Worm (Caenorhabditis elegans): ENCODE results near the gene metl-2.

The metl-2 gene

DNA sequence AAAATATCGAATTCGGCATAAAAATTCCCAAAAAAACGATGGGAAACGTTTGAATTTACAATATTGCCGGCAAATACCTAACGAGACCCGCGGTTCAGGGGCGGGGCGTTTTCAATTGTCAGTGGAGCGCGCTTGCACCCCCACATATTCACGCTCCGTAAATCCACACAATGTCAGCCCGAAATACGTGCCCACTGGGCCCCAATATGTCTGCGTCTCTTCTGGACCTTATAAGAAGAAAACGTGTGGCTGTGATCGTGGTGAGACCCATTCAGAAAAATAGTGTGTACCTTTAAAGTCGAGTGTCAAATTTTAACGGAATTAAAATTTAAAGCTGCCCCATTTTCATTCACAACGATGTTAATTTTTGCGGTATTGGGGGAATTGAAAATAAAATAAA lies 34.8 kb downstream of the metl-2 start:
- TF ChIP-seq cnd-1 (tag; optimal IDR thresholded peaks at IDR 0.05) (no peak), mep-1 (tag; optimal IDR thresholded peaks at IDR 0.05) (peak; percentile 10), lin-13 (tag; optimal IDR thresholded peaks at IDR 0.05) (peak; percentile 42), unc-62 (GFP tag; optimal IDR thresholded peaks at IDR 0.05) (no peak)

DNA sequence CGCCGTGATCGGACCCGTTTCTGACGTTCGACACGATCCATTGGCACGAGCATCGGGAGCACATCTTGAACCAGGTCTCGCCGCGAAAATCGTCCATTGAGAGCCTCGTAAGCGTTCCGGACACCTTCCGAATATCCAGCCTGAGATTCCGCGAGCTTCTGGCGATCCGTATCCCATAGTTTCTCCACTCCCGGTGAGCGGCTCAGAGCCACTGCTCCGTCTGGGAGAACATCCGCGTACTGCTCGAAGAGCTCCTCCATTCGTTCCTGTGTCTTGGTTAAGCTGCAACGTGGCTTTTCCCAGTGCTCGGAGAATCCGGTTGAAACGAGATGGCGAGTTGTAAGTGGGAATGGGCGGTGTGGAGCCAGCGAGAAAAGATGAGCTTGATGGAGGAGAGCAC lies 35.4 kb downstream of the metl-2 start:
- TF ChIP-seq nhr-28 (tag; optimal IDR thresholded peaks at IDR 0.05) (no peak), lin-13 (tag; optimal IDR thresholded peaks at IDR 0.05) (no peak), drap-1 (GFP tag; optimal IDR thresholded peaks at IDR 0.05) (no peak), bed-3 (GFP tag; optimal IDR thresholded peaks at IDR 0.05) (no peak), sem-2 (GFP tag; optimal IDR thresholded peaks at IDR 0.05) (no peak), hlh-1 (tag; optimal IDR thresholded peaks at IDR 0.05) (no peak), elt-3 (tag; optimal IDR thresholded peaks at IDR 0.05) (no peak), nhr-76 (tag; optimal IDR thresholded peaks at IDR 0.05) (no peak), nhr-12 (tag; optimal IDR thresholded peaks at IDR 0.05) (no peak), cnd-1 (tag; optimal IDR thresholded peaks at IDR 0.05) (no peak), ztf-11 (tag; optimal IDR thresholded peaks at IDR 0.05) (no peak), sptf-1 (tag; optimal IDR thresholded peaks at IDR 0.05) (no peak), zip-8 (tag; optimal IDR thresholded peaks at IDR 0.05) (no peak), snpc-4 (tag; optimal IDR thresholded peaks at IDR 0.05) (no peak), nhr-2 (tag; optimal IDR thresholded peaks at IDR 0.05) (no peak), ham-2 (GFP tag; optimal IDR thresholded peaks at IDR 0.05) (no peak), unc-120 (tag; optimal IDR thresholded peaks at IDR 0.05; ENCODE audit: poor library complexity, severe bottlenecking) (no peak), mep-1 (tag; optimal IDR thresholded peaks at IDR 0.05) (no peak), flh-1 (GFP tag; optimal IDR thresholded peaks at IDR 0.05) (no peak)

DNA sequence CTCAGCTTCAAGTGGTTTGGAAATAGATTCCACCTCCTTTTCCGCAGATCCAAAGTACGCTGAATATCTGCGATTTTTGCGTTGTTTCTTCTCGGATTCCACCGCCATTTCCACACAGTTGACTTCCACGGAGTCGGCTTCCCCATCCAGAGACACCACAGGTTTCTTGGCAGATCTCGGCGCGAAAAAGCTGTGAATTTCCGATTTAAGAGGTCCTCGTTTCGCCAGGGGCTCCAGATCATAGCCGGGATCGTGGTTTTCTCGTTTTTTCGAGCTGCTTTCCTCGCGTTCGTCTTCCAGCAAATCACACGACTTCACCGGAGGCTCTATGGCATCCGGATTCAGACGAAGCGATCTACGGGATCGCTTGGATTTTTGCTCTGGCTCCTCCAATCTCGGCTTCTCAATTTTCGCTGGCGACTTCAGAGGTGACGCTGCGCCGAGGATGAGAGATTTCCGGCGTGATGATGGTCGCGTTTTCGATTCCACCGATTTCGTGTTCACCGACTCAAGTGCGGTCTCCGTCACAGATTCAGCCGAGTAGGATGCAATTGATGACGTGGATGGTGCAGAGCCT lies 38.9 kb downstream of the metl-2 start:
- TF ChIP-seq sem-2 (GFP tag; optimal IDR thresholded peaks at IDR 0.05) (no peak), mls-2 (tag; optimal IDR thresholded peaks at IDR 0.05) (peak; percentile 14), snpc-4 (tag; optimal IDR thresholded peaks at IDR 0.05) (no peak), tbx-8 (GFP tag; optimal IDR thresholded peaks at IDR 0.05) (no peak)

DNA sequence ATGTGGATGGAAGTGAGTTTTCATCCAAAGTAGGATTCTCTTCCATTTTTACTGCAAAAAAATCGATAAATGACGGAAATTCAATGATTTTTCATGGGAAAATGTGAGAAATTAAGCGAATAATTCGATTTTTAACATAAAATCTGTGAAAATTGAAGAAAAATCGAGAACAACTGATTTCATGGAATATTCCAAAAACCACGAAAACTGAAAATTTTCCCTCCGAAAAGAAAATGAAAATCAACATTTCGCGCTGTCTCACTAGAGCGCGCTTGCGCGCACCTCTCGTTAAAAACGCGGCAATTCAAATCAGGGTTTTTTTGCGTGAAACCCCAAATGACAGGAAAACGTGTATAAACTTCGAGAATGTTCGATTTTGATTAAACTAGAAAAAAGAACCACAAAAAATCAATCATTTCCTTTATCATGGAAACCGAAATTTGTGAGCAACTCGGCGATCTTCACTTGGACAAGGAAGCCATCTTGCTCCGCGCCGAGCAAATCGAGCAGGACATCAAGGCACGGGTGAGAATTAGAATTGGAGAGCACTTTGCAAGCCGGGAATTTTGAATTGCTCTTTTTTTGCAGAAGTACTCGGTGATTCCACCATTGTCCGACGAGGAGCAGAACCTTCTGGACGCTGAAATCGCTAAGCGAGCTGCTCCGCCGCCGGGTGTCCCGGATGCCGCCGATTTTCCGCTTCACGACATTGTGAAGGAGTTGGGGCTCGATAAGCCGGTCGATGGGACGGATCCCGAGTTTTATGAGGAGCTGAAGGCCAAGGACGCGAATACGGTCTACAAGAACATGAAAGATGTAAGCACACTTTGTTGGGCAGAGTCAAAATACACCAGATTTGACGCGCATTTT lies 40.9 kb downstream of the metl-2 start, which contains the start of the genes Y53F4B.9 and Y53F4B.11:
TSS of gene Y53F4B.9 (minus strand) at position 51 of the 870 bp plus-strand sequence.
TSS of gene Y53F4B.11 (plus strand) at position 383 of the 870 bp plus-strand sequence.
- TF ChIP-seq unc-120 (tag; optimal IDR thresholded peaks at IDR 0.05; ENCODE audit: poor library complexity, severe bottlenecking) (no peak), ceh-43 (GFP tag; optimal IDR thresholded peaks at IDR 0.05) (no peak), nhr-12 (tag; optimal IDR thresholded peaks at IDR 0.05) (no peak), ham-2 (GFP tag; optimal IDR thresholded peaks at IDR 0.05) (no peak), lsy-2 (tag; optimal IDR thresholded peaks at IDR 0.05) (peak; percentile 74), drap-1 (GFP tag; optimal IDR thresholded peaks at IDR 0.05) (no peak), ceh-39 (tag; optimal IDR thresholded peaks at IDR 0.05) (peak; percentile 44), lin-13 (tag; optimal IDR thresholded peaks at IDR 0.05) (peak; percentile 24), sptf-1 (tag; optimal IDR thresholded peaks at IDR 0.05) (peak; percentile 32), elt-3 (tag; optimal IDR thresholded peaks at IDR 0.05) (no peak), sem-2 (GFP tag; optimal IDR thresholded peaks at IDR 0.05) (no peak), pha-4 (tag; optimal IDR thresholded peaks at IDR 0.05) (peak; percentile 34), mls-2 (tag; optimal IDR thresholded peaks at IDR 0.05) (no peak), mep-1 (tag; optimal IDR thresholded peaks at IDR 0.05) (peak; percentile 94), zip-8 (tag; optimal IDR thresholded peaks at IDR 0.05) (no peak), nhr-237 (tag; optimal IDR thresholded peaks at IDR 0.05) (peak; percentile 83), bed-3 (GFP tag; optimal IDR thresholded peaks at IDR 0.05) (no peak), cnd-1 (tag; optimal IDR thresholded peaks at IDR 0.05) (no peak), nhr-2 (tag; optimal IDR thresholded peaks at IDR 0.05) (peak; percentile 24), lin-32 (GFP tag; optimal IDR thresholded peaks at IDR 0.05) (no peak), hlh-1 (tag; optimal IDR thresholded peaks at IDR 0.05) (peak; percentile 31), unc-62 (GFP tag; optimal IDR thresholded peaks at IDR 0.05) (peak; percentile 28), ces-1 (GFP tag; optimal IDR thresholded peaks at IDR 0.05) (peak; percentile 65)

DNA sequence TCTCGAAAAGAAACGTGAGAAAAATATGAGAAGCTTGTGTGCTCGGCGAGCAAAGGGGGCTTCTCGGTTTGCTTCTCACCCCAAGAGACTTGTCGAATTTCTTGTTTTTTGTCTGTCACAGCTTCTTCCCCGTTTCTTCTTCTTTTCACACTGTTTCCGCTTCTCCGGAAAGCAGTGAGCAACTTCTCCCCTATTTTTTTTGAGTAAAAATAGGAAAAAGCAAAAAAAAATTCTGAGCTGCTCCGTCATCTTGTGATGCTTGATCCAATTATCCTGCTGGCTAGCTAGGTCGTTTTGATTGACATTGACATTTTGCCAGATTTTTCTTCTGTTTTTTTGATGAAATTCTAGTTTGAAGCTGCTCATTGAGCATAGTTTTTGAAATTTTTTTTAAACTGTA lies 44.7 kb downstream of the metl-2 start, which contains the start of gene Y53F4B.51:
TSS of gene Y53F4B.51 (minus strand) at position 63 of the 400 bp plus-strand sequence.
- TF ChIP-seq zip-8 (tag; optimal IDR thresholded peaks at IDR 0.05) (no peak), lin-13 (tag; optimal IDR thresholded peaks at IDR 0.05) (no peak), ceh-43 (GFP tag; optimal IDR thresholded peaks at IDR 0.05) (no peak), cnd-1 (tag; optimal IDR thresholded peaks at IDR 0.05) (no peak), lsy-2 (tag; optimal IDR thresholded peaks at IDR 0.05) (no peak), pha-4 (tag; optimal IDR thresholded peaks at IDR 0.05) (no peak), nhr-237 (tag; optimal IDR thresholded peaks at IDR 0.05) (no peak), blmp-1 (tag; optimal IDR thresholded peaks at IDR 0.05) (no peak), mep-1 (tag; optimal IDR thresholded peaks at IDR 0.05) (no peak), tbx-8 (GFP tag; optimal IDR thresholded peaks at IDR 0.05) (no peak), bed-3 (GFP tag; optimal IDR thresholded peaks at IDR 0.05) (no peak), ceh-39 (tag; optimal IDR thresholded peaks at IDR 0.05) (no peak), unc-120 (tag; optimal IDR thresholded peaks at IDR 0.05; ENCODE audit: poor library complexity, severe bottlenecking) (no peak), hlh-1 (tag; optimal IDR thresholded peaks at IDR 0.05) (no peak), elt-3 (tag; optimal IDR thresholded peaks at IDR 0.05) (no peak)

All from whole organism, mixed stage, embryonic.